Worm (Caenorhabditis elegans): ENCODE data around the gene C27D6.12.
A peak's percentile ranks its signal among the peaks of the same experiment; 100 is the strongest.

The C27D6.12 gene

ce11 chrII:5201922-5202562 lies 24.2 kb upstream of the C27D6.12 start (continued):
- TF ChIP-seq F26F4.8 (GFP tag; conservative IDR thresholded peaks at IDR 0.05) = no peak
- peak in 1 of 2 experiments; percentile 25 for TF ChIP-seq lsy-2 (tag; optimal IDR thresholded peaks at IDR 0.05)
- TF ChIP-seq T20F7.1 (GFP tag; optimal IDR thresholded peaks at IDR 0.05) = peak; percentile 63
- no peak for TF ChIP-seq ztf-11 (tag; optimal IDR thresholded peaks at IDR 0.05)
- no peak for TF ChIP-seq zfp-3 (GFP tag; conservative IDR thresholded peaks at IDR 0.05)
- TF ChIP-seq fkh-10 (GFP tag; optimal IDR thresholded peaks at IDR 0.05) = no peak
- TF ChIP-seq ZK546.5 (tag; optimal IDR thresholded peaks at IDR 0.05) = no peak
- no peak for TF ChIP-seq D1046.2 (GFP tag; IDR thresholded peaks at IDR 0.05)
- peak; percentile 36 for TF ChIP-seq mep-1 (tag; optimal IDR thresholded peaks at IDR 0.05)
- TF ChIP-seq nhr-77 (tag; optimal IDR thresholded peaks at IDR 0.05) = peak; percentile 50
- TF ChIP-seq nhr-25 (tag; optimal IDR thresholded peaks at IDR 0.05; ENCODE audit: borderline replicate concordance, insufficient read depth) = no peak
- no peak for TF ChIP-seq ceh-28 (tag; optimal IDR thresholded peaks at IDR 0.05)
- no peak for TF ChIP-seq lir-3 (tag; optimal IDR thresholded peaks at IDR 0.05)
- no peak for TF ChIP-seq ceh-32 (tag; optimal IDR thresholded peaks at IDR 0.05; ENCODE audit: poor library complexity)
- TF ChIP-seq lin-1 (GFP tag; IDR thresholded peaks at IDR 0.05) = peak; percentile 76
- no peak for TF ChIP-seq F44E2.7 (GFP tag; IDR thresholded peaks at IDR 0.05)
- no peak for TF ChIP-seq unc-62 (GFP tag; optimal IDR thresholded peaks at IDR 0.05 in 1 of 2)
- TF ChIP-seq unc-62 (tag; optimal IDR thresholded peaks at IDR 0.05) = no peak
- no peak for TF ChIP-seq attf-4 (tag; optimal IDR thresholded peaks at IDR 0.05)
- no peak for TF ChIP-seq duxl-1 (tag; optimal IDR thresholded peaks at IDR 0.05; ENCODE audit: poor library complexity)
- peak; percentile 97 for TF ChIP-seq dve-1 (tag; optimal IDR thresholded peaks at IDR 0.05; ENCODE audit: insufficient read depth)
- no peak for TF ChIP-seq ceh-62 (tag; optimal IDR thresholded peaks at IDR 0.05)
- no peak for TF ChIP-seq nhr-111 (GFP tag; optimal IDR thresholded peaks at IDR 0.05)
- no peak for TF ChIP-seq fos-1 (tag; optimal IDR thresholded peaks at IDR 0.05)
- TF ChIP-seq nhr-28 (tag; optimal IDR thresholded peaks at IDR 0.05) = peak; percentile 76
- no peak for TF ChIP-seq madf-9 (GFP tag; conservative IDR thresholded peaks at IDR 0.05)
- peak; percentile 51 for TF ChIP-seq cey-2 (tag; optimal IDR thresholded peaks at IDR 0.05; ENCODE audit: borderline replicate concordance, insufficient read depth)
- peak; percentile 91 for TF ChIP-seq aha-1 (tag)
- TF ChIP-seq php-3 (GFP tag; IDR thresholded peaks at IDR 0.05) = peak; percentile 99
- no peak for TF ChIP-seq unc-130 (GFP tag; optimal IDR thresholded peaks at IDR 0.05)
- no peak for TF ChIP-seq nhr-42 (GFP tag; IDR thresholded peaks at IDR 0.05)
- no peak for TF ChIP-seq ztf-7 (tag; optimal IDR thresholded peaks at IDR 0.05)
- peak; percentile 91 for TF ChIP-seq hlh-11 (tag; optimal IDR thresholded peaks at IDR 0.05)
- no peak for TF ChIP-seq lin-29 (GFP tag; IDR thresholded peaks at IDR 0.05)
- no peak for TF ChIP-seq spr-3 (GFP tag; optimal IDR thresholded peaks at IDR 0.05)
- peak; percentile 21 for TF ChIP-seq mxl-3 (GFP tag; optimal IDR thresholded peaks at IDR 0.05)
- peak; percentile 98 for TF ChIP-seq tra-1 (GFP tag; IDR thresholded peaks at IDR 0.05)
- TF ChIP-seq ceh-44 (GFP tag; IDR thresholded peaks at IDR 0.05) = no peak
- no peak for TF ChIP-seq rbr-2 (tag; optimal IDR thresholded peaks at IDR 0.05)
- TF ChIP-seq egl-43 (GFP tag; IDR thresholded peaks at IDR 0.05) = no peak
- no peak for TF ChIP-seq aly-2 (tag; optimal IDR thresholded peaks at IDR 0.05)
- peak; percentile 27; the same call in 1 of the 2 replicates for TF ChIP-seq lin-38 (GFP tag; IDR thresholded peaks at IDR 0.05)
- TF ChIP-seq nhr-102 (tag; optimal IDR thresholded peaks at IDR 0.05) = peak; percentile 81
- TF ChIP-seq vab-7 (GFP tag; IDR thresholded peaks at IDR 0.05) = no peak
- peak; percentile 45 for TF ChIP-seq mes-2 (tag; optimal IDR thresholded peaks at IDR 0.05; ENCODE audit: poor library complexity, severe bottlenecking)
- no peak for TF ChIP-seq zip-11 (GFP tag; IDR thresholded peaks at IDR 0.05)
- no peak for TF ChIP-seq mdl-1 (tag; optimal IDR thresholded peaks at IDR 0.05)
- peak; percentile 3 for TF ChIP-seq spr-1 (tag; optimal IDR thresholded peaks at IDR 0.05)
- TF ChIP-seq madf-5 (GFP tag; IDR thresholded peaks at IDR 0.05) = no peak
- TF ChIP-seq F37D6.2 (tag; optimal IDR thresholded peaks at IDR 0.05) = no peak

Measured in whole organism, L4 larva.